Worm (Caenorhabditis elegans) whole organism, early embryonic: ENCODE measurements around the gene unc-84.

Source experiments
- ama-1 ChIP-seq: fragments of 150-350 bp; optimal IDR thresholded peaks from 2 replicates; lab custom pipeline; 2014
- ets-7 ChIP-seq: sonication (generic microtip); optimal IDR thresholded peaks from 2 replicates; lab custom pipeline; 2016; ENCODE audit warnings: missing genotype, missing genetic modification characterization, missing compliant biosample characterization
- flt-1 ChIP-seq: fragments of 200-800 bp; sonication (Bioruptor generic); IDR thresholded peaks from 2 replicates; pipeline ENCODE4 v1.3.6; 2022; ENCODE audit warnings: missing genetic modification characterization, missing compliant biosample characterization
- scrt-1 ChIP-seq: fragments of 200-800 bp; sonication (Bioruptor generic); IDR thresholded peaks from 2 replicates; pipeline ENCODE4 v1.3.6; 2022; ENCODE audit warnings: missing genetic modification characterization, missing compliant biosample characterization
- sea-1 ChIP-seq: fragments of 200-800 bp; sonication (Bioruptor generic); conservative IDR thresholded peaks from 2 replicates; pipeline ENCODE4 v1.3.6; 2022; ENCODE audit warnings: missing genetic modification characterization, missing compliant biosample characterization
- tbx-11 ChIP-seq: fragments of 200-800 bp; sonication (Bioruptor generic); IDR thresholded peaks from 2 replicates; pipeline ENCODE4 v1.3.6; 2022; ENCODE audit warnings: missing genetic modification characterization, missing compliant biosample characterization

DNA sequence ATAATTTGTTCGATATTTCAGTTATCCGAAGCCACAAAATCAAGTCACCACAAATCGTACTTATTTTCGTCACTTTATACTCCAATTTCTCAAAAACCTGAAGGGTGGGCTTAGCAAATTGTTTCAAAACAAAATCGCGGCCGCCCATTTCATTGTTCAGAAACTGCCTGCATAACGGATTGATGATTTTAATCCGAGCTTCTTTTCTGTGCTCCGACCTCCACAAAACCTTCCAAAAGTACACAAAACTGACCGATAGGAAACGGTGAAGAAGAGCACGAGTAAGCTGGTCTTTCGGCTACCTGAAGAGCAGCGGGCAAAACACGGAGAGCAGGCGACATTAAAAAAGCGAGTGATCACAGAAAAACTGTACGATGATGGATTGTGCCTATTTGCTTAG, 18.1 kb upstream of the unc-84 start, which contains the start of gene R01E6.2:
- TF ChIP-seq ama-1 (lab: Kevin White, UChicago) (no peak), sea-1 (no peak), ets-7 (tag; lab: Kevin White, UChicago) (no peak), scrt-1 (GFP tag; lab: Robert Waterston, UW) (no peak), tbx-11 (GFP tag; lab: Robert Waterston, UW) (no peak), flt-1 (no peak)
